Fruit fly (Drosophila melanogaster) whole organism: ENCODE data around the gene htk.

Source experiments
- CG8478 ChIP-seq: fragments of >200 bp; optimal IDR thresholded peaks from 2 replicates; lab custom pipeline; 2018; ENCODE audit warnings: inconsistent platforms
- Dll ChIP-seq: fragments of >200 bp; optimal IDR thresholded peaks from 2 replicates; lab custom pipeline; 2017
- EcR ChIP-seq, 2 experiments: fragments of >200 bp; optimal IDR thresholded peaks; 2 replicates each; lab custom pipeline; 2017; ENCODE audit warnings: missing biosample characterization in 2 of 2, missing genetic modification characterization in 2 of 2, missing genetic modification reagents in 2 of 2
- pan ChIP-seq: fragments of >200 bp; optimal IDR thresholded peaks from 2 replicates; lab custom pipeline; 2017
- psq ChIP-seq: fragments of >200 bp; optimal IDR thresholded peaks from 2 replicates; lab custom pipeline; 2017
- usp ChIP-seq: fragments of >200 bp; optimal IDR thresholded peaks from 2 replicates; lab custom pipeline; 2017; ENCODE audit warnings: missing biosample characterization, missing genetic modification characterization, mixed read lengths

DNA sequence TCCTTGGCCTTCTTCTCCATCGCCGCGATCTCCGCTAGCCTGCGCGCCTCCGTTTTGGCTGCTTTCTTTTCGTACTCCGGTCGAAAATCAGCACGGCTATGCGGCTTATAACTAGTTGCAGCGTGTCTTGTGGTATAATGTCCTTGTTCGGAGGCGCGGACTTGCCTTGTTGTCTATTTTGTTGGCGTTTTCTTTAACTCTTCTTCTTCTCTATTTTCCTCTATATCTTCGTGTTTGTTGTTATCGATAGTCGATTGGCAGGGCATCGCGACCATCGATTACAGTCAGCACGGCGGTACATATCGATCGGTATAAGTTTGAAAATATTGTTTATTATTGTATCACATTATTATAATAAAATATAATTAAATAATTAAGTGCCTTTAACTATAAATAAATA is 50.0 kb downstream of the htk start, which contains the start of gene Flacc:
- TF ChIP-seq pan (no peak), CG8478 (lab: Kevin White, UChicago) (no peak), psq (no peak), EcR (GFP tag; optimal IDR thresholded peaks at IDR 0.05; lab: Kevin White, UChicago) (no peak), Dll (lab: Kevin White, UChicago) (no peak), usp (GFP tag; lab: Kevin White, UChicago) (no peak)
